Worm (Caenorhabditis elegans): ENCODE measurements around the gene ZK1055.6.

ZK1055.6 gene

DNA sequence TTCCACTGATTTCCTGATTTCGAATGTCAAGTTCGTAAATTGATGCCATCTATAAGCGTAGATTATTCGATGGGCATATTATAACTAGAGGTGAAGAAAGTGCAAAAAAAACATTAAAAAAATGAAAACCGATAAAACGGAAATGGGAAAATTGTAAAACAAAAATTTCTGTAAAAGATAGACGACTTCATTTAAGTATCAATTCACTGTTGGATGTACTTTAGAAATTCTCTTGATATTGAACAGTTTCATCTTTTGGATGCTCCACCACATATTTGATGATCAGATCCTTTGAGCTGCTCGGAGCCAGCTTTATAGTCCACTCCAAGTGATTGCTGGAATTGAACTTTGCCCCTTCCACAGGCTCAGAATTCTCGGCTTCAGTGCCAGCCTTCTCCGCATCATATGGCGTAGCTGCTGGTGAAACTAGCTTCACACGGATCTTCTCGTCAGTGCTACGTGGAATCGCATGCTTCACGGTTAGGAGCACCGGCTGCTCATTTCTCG, at the start of gene ZK1055.6:
Gene ZK1055.6 (minus strand): TSS at position 51 of the 507 bp plus-strand sequence.
- TF ChIP-seq him-1 (tag; optimal IDR thresholded peaks at IDR 0.05) (no peak), W03F9.2 (tag; optimal IDR thresholded peaks at IDR 0.05) (no peak), dao-5 (tag; optimal IDR thresholded peaks at IDR 0.05) (no peak)

DNA sequence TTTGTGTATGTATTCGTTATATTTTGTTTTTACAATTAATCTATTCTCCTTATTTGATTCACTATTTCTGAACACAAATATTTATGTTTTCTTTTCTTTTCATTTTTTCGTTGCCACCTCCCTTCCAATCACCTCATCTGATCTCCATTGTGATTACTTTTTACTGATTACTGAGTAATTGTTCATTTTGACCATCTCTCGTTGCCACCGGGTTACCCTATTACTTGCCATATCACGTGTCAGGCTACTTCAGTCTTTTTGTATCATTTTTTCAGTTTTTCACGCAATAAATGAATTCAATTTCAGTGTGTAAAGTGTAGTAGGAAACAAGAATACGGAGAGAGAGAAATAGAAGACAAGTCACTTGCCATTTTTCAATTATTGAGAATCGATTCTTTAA, 49.6 kb upstream of the ZK1055.6 start, which contains the start of gene T10H9.8:
Gene T10H9.8 (plus strand): TSS at position 301 of the 400 bp plus-strand sequence.
- TF ChIP-seq him-1 (tag; optimal IDR thresholded peaks at IDR 0.05) (no peak), dao-5 (tag; optimal IDR thresholded peaks at IDR 0.05) (no peak), W03F9.2 (tag; optimal IDR thresholded peaks at IDR 0.05) (no peak)

DNA sequence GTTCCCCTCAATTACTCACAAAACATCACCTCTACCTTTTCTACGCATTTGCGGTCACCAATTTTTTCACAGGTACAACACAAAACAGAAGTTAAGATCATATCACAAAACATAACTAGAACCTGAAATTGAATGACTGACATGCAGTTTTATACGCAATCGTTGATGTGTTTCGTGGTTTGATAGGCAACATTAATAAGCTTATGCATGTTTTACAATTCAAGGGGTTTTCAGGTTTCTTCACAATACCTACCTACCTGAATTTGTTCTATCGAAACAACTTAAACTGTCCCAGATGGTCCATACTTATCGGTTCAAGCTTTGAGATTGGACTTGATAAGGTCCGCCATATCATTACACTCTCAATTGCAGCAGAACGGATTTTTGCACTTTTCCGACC, 48.1 kb upstream of the ZK1055.6 start:
- TF ChIP-seq W03F9.2 (tag; optimal IDR thresholded peaks at IDR 0.05): no peak
- no peak for TF ChIP-seq dao-5 (tag; optimal IDR thresholded peaks at IDR 0.05)
- TF ChIP-seq him-1 (tag; optimal IDR thresholded peaks at IDR 0.05): no peak

DNA sequence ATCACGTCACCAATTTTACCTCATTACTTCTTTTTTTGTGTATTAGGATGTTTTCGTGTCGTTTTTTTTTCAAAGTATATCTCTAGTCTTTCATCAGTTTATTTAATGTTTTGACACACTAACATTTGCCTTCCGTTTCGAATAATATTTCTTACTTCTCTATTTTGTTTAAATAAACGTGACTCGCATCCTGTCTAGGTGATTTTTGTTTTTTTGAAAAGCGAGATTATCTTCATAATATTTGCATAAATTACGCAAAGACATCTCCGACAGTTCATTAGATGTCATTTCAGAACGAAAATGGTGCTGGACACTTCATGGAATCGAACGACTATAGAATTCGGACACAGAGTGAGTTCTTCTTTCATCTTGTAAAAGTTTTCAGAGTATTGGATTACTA, 46.9 kb upstream of the ZK1055.6 start, which contains the start of gene T10H9.1:
Gene T10H9.1 (plus strand): TSS at position 301 of the 400 bp plus-strand sequence.
- TF ChIP-seq W03F9.2 (tag; optimal IDR thresholded peaks at IDR 0.05) (no peak), dao-5 (tag; optimal IDR thresholded peaks at IDR 0.05) (no peak), him-1 (tag; optimal IDR thresholded peaks at IDR 0.05) (no peak)

DNA sequence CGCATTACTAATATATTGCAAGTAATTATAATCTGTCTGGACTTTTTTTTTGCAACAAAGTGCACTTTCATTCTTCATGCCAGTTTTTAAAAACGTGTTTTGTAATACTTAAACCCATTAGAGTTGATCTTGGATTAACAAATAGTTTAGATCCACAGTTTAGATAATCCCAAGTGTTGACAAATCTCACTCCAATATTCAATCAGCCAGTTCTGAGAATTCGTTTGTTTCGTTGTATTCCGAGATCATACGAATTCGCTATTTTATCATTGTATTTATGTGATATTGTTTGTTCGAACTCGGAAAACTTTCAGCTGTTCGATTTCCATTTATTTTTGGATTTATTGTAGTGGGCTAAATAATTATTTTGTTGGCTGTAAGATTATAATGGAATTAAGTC, 43.4 kb upstream of the ZK1055.6 start:
- no peak for TF ChIP-seq W03F9.2 (tag; optimal IDR thresholded peaks at IDR 0.05)
- TF ChIP-seq him-1 (tag; optimal IDR thresholded peaks at IDR 0.05): no peak
- TF ChIP-seq dao-5 (tag; optimal IDR thresholded peaks at IDR 0.05): no peak

DNA sequence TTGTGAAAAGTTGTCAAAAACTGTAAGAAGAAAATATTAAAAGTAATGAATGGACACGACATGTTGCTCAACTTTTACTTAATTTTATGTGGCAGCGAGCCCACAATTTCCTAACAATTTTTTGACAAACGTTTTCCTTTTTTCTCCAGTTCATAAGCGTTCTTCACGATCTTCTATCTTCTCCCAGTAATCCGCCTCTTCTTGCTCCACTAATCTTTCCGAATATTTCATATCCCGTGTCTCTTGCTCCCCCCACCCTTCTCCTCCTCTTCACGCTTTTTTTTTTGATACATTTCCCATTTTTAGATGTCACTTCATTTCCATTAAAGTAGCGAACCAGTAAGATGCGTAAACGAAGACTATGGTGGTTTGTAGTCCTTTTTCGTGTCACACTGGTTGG, 30.5 kb upstream of the ZK1055.6 start, which contains the start of gene scd-2:
Gene scd-2 (plus strand): TSS at position 301 of the 400 bp plus-strand sequence.
- TF ChIP-seq him-1 (tag; optimal IDR thresholded peaks at IDR 0.05): no peak
- no peak for TF ChIP-seq W03F9.2 (tag; optimal IDR thresholded peaks at IDR 0.05)
- no peak for TF ChIP-seq dao-5 (tag; optimal IDR thresholded peaks at IDR 0.05)

DNA sequence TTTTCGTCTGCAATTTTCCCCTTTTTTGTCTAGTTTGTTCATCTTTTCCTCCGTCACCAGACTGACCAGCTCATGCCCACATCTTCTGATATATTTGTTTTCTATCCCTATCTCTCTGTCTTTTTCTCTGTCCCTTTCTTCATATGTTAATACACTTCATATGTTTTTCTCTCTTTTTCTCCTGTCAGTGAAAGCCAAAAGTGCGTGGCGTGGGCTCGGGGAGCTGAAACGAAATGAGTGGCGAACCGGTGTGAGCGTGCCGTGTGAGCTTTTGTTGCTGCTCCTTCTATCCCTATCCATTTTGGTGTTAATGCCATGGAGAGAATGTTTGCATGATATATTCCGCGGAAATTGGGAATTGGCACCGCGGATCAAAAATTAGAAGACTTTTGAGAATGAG, 29.5 kb upstream of the ZK1055.6 start:
- TF ChIP-seq W03F9.2 (tag; optimal IDR thresholded peaks at IDR 0.05) (no peak), him-1 (tag; optimal IDR thresholded peaks at IDR 0.05) (no peak), dao-5 (tag; optimal IDR thresholded peaks at IDR 0.05) (no peak)

DNA sequence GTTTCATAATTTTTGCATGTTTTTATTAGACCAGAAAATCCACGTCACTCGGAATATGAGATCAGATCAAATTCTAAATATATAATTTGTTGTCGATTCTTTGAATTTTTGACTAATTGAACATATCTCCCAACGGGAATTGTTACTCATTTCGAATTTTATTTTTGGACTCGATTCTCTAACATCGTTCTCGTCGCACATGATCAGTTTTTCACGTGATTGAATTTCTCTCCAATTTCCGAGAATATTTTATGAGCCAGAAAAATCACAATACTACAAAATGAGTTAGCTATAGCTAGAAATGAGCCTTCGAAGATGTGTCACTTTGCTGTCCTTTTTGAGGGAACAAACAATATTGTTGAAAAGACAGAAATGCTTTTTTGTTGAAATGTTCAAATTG, 28.4 kb upstream of the ZK1055.6 start:
- TF ChIP-seq W03F9.2 (tag; optimal IDR thresholded peaks at IDR 0.05): no peak
- TF ChIP-seq him-1 (tag; optimal IDR thresholded peaks at IDR 0.05): no peak
- TF ChIP-seq dao-5 (tag; optimal IDR thresholded peaks at IDR 0.05): no peak

DNA sequence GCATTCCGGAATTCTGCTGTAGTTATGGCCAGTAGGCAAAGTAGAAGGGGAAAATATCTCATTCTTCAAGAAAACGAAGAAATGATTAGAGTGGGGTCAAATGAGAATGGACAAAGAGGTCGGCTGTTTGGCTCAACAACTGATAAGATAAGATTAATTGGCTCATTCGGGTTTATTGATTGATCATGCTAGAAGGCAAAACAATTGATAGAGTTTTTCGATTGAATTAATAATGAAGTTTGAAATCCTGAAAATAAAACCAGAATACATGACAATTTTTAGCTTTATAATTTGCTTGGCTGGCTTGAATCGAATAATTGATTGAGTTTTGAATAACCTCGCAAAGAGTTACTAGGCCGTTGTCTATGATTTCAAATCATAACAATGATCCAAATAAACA, 23.8 kb upstream of the ZK1055.6 start, which contains the start of gene ppt-1:
Gene ppt-1 (minus strand): TSS at position 101 of the 400 bp plus-strand sequence.
- TF ChIP-seq W03F9.2 (tag; optimal IDR thresholded peaks at IDR 0.05) (no peak), him-1 (tag; optimal IDR thresholded peaks at IDR 0.05) (no peak), dao-5 (tag; optimal IDR thresholded peaks at IDR 0.05) (no peak)

DNA sequence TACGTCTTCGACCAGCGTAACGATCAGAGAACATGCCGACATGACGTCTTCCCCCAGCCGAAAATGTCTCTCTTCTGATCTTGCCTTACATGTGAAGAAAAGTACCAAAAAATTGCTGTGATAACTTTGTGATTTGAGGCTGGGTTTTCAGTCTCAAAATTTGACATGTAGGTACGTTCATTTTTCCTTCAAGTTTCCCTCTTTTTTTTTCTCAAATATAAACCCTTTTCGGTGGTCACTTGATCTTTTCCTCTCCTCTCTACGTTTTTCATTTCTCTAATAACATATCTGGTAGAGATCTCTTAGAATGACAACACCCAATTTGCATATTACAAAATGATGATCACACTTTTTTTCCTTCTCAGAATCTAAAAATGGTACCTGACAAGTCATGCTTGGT, 19.5 kb upstream of the ZK1055.6 start, which contains the start of gene nhr-37:
Gene nhr-37 (plus strand): TSS at position 301 of the 400 bp plus-strand sequence.
- TF ChIP-seq him-1 (tag; optimal IDR thresholded peaks at IDR 0.05) (no peak), dao-5 (tag; optimal IDR thresholded peaks at IDR 0.05) (no peak), W03F9.2 (tag; optimal IDR thresholded peaks at IDR 0.05) (no peak)

DNA sequence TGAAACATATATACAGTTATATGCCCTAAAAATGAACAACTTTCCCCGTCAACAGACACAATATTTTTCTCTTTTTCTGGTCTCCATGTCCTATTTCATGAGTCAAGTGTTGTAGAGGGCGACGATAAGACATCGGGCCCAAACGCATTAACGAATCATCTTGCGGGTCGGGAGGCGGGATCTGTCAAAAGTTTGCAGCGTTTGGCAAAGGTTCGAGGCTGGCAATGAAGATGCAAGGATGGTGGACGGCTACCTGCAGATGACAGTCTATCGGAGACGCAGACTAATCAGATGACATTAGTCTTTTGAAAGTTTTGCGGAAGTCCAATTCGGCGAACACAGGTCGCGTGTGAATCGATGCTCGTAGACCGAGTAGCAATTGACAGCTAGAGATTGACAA, 18.4 kb upstream of the ZK1055.6 start:
- TF ChIP-seq W03F9.2 (tag; optimal IDR thresholded peaks at IDR 0.05) (no peak), him-1 (tag; optimal IDR thresholded peaks at IDR 0.05) (no peak), dao-5 (tag; optimal IDR thresholded peaks at IDR 0.05) (no peak)

DNA sequence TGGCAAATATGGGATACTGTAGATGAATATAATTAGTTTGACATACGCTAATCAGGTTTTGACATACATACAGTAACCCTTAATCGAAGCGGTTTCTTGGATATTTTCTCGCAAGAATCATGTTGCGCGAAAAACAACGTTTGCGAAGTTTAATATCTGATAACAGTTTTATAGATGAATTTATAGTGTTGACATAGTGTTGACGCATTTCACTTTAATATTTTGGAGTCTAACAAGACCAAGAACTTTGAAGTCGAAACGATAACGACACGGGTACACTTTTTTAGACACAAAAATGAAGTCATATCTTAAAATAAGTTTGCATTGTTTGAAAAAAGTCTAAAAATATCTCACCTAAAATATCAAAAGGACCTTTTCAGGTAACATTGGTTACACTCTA, 13.9 kb upstream of the ZK1055.6 start:
- no peak for TF ChIP-seq him-1 (tag; optimal IDR thresholded peaks at IDR 0.05)
- TF ChIP-seq dao-5 (tag; optimal IDR thresholded peaks at IDR 0.05): no peak
- TF ChIP-seq W03F9.2 (tag; optimal IDR thresholded peaks at IDR 0.05): no peak

DNA sequence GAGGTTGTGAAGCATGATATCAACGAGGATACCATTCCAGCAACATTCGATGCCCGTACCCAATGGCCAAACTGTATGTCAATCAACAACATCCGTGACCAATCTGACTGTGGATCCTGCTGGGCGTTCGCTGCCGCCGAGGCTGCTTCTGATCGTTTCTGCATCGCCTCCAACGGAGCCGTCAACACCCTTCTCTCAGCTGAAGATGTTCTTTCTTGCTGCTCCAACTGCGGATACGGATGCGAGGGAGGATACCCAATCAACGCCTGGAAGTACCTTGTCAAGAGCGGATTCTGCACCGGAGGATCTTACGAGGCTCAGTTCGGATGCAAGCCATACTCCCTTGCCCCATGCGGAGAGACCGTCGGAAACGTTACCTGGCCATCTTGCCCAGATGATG, 12.6 kb upstream of the ZK1055.6 start:
- TF ChIP-seq him-1 (tag; optimal IDR thresholded peaks at IDR 0.05) (no peak), W03F9.2 (tag; optimal IDR thresholded peaks at IDR 0.05) (no peak), dao-5 (tag; optimal IDR thresholded peaks at IDR 0.05) (no peak)

DNA sequence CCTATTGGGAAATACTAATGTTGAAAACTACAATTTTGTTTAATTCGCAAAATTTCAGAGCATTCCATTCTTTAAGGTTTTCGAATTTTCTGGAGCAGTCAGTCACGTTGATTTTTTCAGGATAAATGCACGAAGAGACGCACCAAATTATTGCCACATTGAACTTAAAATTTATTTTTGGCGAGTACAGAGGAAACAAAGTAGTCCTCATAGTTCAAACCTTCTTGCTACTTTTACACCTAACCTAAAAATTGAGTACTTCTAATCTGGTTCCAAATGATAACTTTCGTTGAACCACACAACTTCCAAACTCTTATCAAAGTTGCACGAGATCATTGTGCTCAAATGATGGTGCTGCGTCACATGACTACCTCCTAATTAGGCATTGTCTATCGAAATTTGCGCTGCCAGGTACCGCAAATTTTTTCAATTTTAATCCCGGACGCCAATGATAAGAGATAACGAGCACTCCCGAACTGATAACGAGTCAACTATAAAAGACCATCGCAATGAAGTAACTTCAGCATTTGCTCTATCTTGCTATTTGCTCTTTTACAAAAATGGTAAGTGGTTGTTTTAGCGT, 11.8 kb upstream of the ZK1055.6 start, which contains the start of gene cpr-4:
Gene cpr-4 (plus strand): TSS at position 523 of the 583 bp plus-strand sequence.
- TF ChIP-seq him-1 (tag; optimal IDR thresholded peaks at IDR 0.05) (no peak), dao-5 (tag; optimal IDR thresholded peaks at IDR 0.05) (no peak), W03F9.2 (tag; optimal IDR thresholded peaks at IDR 0.05) (no peak)
